Worm (Caenorhabditis elegans) whole organism, L4 larva: ENCODE results near the gene ZK546.2.

Source experiments
- F49E8.2 ChIP-seq: sonication (generic microtip); optimal IDR thresholded peaks from 2 replicates; lab custom pipeline; 2016; ENCODE audit warnings: missing compliant biosample characterization, mild to moderate bottlenecking, missing genetic modification characterization, borderline replicate concordance
- nhr-48 ChIP-seq: sonication (generic microtip); optimal IDR thresholded peaks from 2 replicates; lab custom pipeline; 2016; ENCODE audit warnings: mild to moderate bottlenecking, missing genetic modification characterization, missing compliant biosample characterization
- pqm-1 ChIP-seq: sonication (generic microtip); optimal IDR thresholded peaks from 2 replicates; lab custom pipeline; 2017; ENCODE audit warnings: missing biosample characterization, missing genetic modification characterization
- zag-1 ChIP-seq: fragments of 150-350 bp; optimal IDR thresholded peaks from 2 replicates; lab custom pipeline; 2014; ENCODE audit warnings: missing biosample characterization, missing genetic modification characterization

DNA sequence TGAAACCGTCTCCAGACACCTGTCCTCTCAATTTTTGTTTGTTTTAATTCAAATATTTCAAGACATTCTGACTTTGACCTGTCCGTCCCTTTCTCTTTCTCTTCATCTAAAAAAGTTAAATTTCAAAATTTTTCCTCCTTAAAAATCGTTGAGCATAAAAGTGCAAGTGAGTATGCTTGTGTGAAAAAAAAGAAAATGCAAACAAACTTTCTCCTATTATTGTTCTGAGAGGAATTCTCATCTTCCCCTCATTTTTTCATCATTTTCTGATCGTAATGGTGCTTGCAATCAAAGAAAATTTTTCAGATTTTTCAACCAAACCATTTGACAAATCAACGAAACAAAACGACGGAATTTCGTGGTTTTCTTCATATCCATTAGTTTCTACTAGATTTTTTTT lies 23.0 kb downstream of the ZK546.2 start, which contains the start of gene shc-2:
- TF ChIP-seq pqm-1 (no peak), F49E8.2 (tag; lab: Kevin White, UChicago) (no peak), nhr-48 (tag; lab: Kevin White, UChicago) (no peak), zag-1 (no peak)
